Fruit fly (Drosophila melanogaster): ENCODE data around the gene Uch-L5.

DNA sequence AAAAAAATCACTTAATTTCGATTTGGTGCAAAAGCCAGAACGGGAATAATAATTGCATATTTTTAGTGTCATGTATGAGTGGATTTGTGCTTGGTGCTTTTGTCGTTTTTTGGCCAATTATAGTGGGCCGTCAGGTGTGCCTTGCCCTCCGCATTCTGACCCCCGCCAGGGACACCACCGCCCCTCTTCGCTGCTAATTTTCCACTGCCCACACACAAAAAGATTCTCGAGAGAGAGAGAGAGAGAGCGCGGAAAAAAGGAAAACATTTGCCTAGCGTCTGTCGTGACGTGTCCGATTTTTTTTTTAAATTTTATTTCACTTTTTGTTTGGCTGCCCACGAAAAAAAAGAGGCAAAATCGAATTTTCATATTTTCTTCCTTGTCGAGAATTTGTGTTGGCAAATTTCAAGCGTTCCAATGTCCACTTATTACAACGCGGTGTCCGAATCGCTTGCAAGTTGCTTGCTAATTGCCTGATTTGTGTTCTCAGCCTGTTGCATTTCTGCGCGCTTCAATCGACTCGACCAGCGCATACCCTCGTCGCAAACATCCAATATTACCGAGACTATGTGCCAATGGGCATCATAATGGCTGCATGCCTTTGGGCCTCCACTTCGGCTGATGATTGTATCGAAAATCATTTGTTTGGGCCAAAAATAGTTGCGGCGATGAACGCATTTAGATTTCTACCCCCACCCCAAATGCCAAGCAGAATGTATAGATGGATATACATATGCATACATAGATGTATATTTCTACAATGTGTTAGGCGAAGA lies 44.7 kb downstream of the Uch-L5 start:
- TF ChIP-seq Side (GFP tag; optimal IDR thresholded peaks at IDR 0.05) (no peak), tio (GFP tag; optimal IDR thresholded peaks at IDR 0.05) (no peak), en (GFP tag; optimal IDR thresholded peaks at IDR 0.05) (no peak), Nf-YA (GFP tag; IDR thresholded peaks at IDR 0.05) (no peak), h (optimal IDR thresholded peaks at IDR 0.05) (no peak), CG4820 (GFP tag; optimal IDR thresholded peaks at IDR 0.05) (no peak), CTCF (GFP tag; optimal IDR thresholded peaks at IDR 0.05) (no peak), salm (tag; optimal IDR thresholded peaks at IDR 0.05) (no peak)
